Worm (Caenorhabditis elegans) whole organism, L3 larva: ENCODE results near the gene F56F11.1.

Source experiments
- R02D3.7 ChIP-seq: fragments of 150-350 bp; optimal IDR thresholded peaks from 2 replicates; lab custom pipeline; 2014; ENCODE audit warnings: missing biosample characterization, missing genetic modification characterization
- ZK546.5 ChIP-seq: sonication (generic microtip); optimal IDR thresholded peaks from 2 replicates; lab custom pipeline; 2017; ENCODE audit warnings: missing biosample characterization, missing genetic modification characterization
- aly-2 ChIP-seq: fragments of 150-350 bp; optimal IDR thresholded peaks from 2 replicates; lab custom pipeline; 2014; ENCODE audit warnings: missing biosample characterization, missing genetic modification characterization
- ama-1 ChIP-seq: fragments of 150-350 bp; optimal IDR thresholded peaks from 2 replicates; lab custom pipeline; 2018
- ceh-9 ChIP-seq: sonication (generic microtip); optimal IDR thresholded peaks from 2 replicates; lab custom pipeline; 2018; ENCODE audit warnings: missing biosample characterization, missing genetic modification characterization
- daf-12 ChIP-seq: fragments of 150-350 bp; optimal IDR thresholded peaks from 2 replicates; lab custom pipeline; 2014; ENCODE audit warnings: missing biosample characterization, missing genetic modification reagents, missing genetic modification characterization
- egl-27 ChIP-seq: sonication (generic microtip); optimal IDR thresholded peaks from 4 replicates; lab custom pipeline; 2017; ENCODE audit warnings: missing biosample characterization, missing genetic modification reagents, missing genetic modification characterization
- egl-5 ChIP-seq: fragments of 150-350 bp; optimal IDR thresholded peaks from 2 replicates; lab custom pipeline; 2017; ENCODE audit warnings: missing biosample characterization, missing genetic modification reagents, missing genetic modification characterization, inconsistent platforms
- elt-1 ChIP-seq: fragments of 150-350 bp; optimal IDR thresholded peaks from 2 replicates; lab custom pipeline; 2014; ENCODE audit warnings: missing biosample characterization, missing genetic modification characterization
- elt-2 ChIP-seq: sonication (generic microtip); optimal IDR thresholded peaks from 2 replicates; lab custom pipeline; 2016; ENCODE audit warnings: missing genetic modification reagents, mild to moderate bottlenecking, missing genetic modification characterization, missing compliant biosample characterization
- elt-3 ChIP-seq, 3 experiments: fragments of 150-350 bp in 1 of 3; sonication (generic microtip) in 2 of 3; optimal IDR thresholded peaks; 2 replicates in 2 of 3; 4 replicates in 1 of 3; lab custom pipeline; 2014 to 2017; ENCODE audit warnings: missing biosample characterization in 3 of 3, missing genetic modification characterization in 3 of 3
- fkh-2 ChIP-seq: fragments of 150-350 bp; optimal IDR thresholded peaks from 2 replicates; lab custom pipeline; 2014; ENCODE audit warnings: missing biosample characterization, missing genetic modification reagents, missing genetic modification characterization
- fos-1 ChIP-seq: fragments of 150-350 bp; optimal IDR thresholded peaks from 2 replicates; lab custom pipeline; 2014; ENCODE audit warnings: missing biosample characterization, missing genetic modification characterization
- hmg-11 ChIP-seq: sonication (generic microtip); optimal IDR thresholded peaks from 2 replicates; lab custom pipeline; 2016; ENCODE audit warnings: missing genetic modification characterization, missing compliant biosample characterization
- jun-1 ChIP-seq: fragments of 150-350 bp; optimal IDR thresholded peaks from 2 replicates; lab custom pipeline; 2014; ENCODE audit warnings: missing biosample characterization, missing genetic modification reagents, missing genetic modification characterization
- lsy-12 ChIP-seq: sonication (generic microtip); optimal IDR thresholded peaks from 2 replicates; lab custom pipeline; 2016; ENCODE audit warnings: mild to moderate bottlenecking, missing genetic modification characterization, missing compliant biosample characterization
- mdl-1 ChIP-seq: fragments of 150-350 bp; optimal IDR thresholded peaks from 2 replicates; lab custom pipeline; 2014; ENCODE audit warnings: missing biosample characterization, missing genetic modification characterization
- mml-1 ChIP-seq: fragments of 150-350 bp; sonication (generic microtip); optimal IDR thresholded peaks from 3 replicates; lab custom pipeline; 2014; ENCODE audit warnings: missing biosample characterization, missing genetic modification characterization
- nfya-1 ChIP-seq: sonication (generic microtip); optimal IDR thresholded peaks from 2 replicates; lab custom pipeline; 2017; ENCODE audit warnings: missing genetic modification characterization, mild to moderate bottlenecking, missing compliant biosample characterization, antibody characterized with exemption, moderate library complexity; ENCODE audit not compliant: insufficient read depth
- nhr-12 ChIP-seq: fragments of 150-350 bp; optimal IDR thresholded peaks from 2 replicates; lab custom pipeline; 2014; ENCODE audit warnings: missing biosample characterization, missing genetic modification characterization
- nhr-23 ChIP-seq: fragments of 150-350 bp; optimal IDR thresholded peaks from 2 replicates; lab custom pipeline; 2014; ENCODE audit warnings: missing biosample characterization, missing genetic modification reagents, missing genetic modification characterization
- nhr-237 ChIP-seq: fragments of 150-350 bp; optimal IDR thresholded peaks from 2 replicates; lab custom pipeline; 2014; ENCODE audit warnings: missing biosample characterization, missing genetic modification characterization
- nhr-25 ChIP-seq: sonication (generic microtip); optimal IDR thresholded peaks from 2 replicates; lab custom pipeline; 2017; ENCODE audit warnings: missing biosample characterization, missing genetic modification characterization
- nhr-67 ChIP-seq: fragments of 150-350 bp; optimal IDR thresholded peaks from 2 replicates; lab custom pipeline; 2014; ENCODE audit warnings: missing biosample characterization, missing genetic modification characterization
- pha-4 ChIP-seq: fragments of 150-350 bp; optimal IDR thresholded peaks from 2 replicates; lab custom pipeline; 2014; ENCODE audit warnings: missing biosample characterization, missing genetic modification reagents, missing genetic modification characterization
- pqm-1 ChIP-seq: fragments of 150-350 bp; optimal IDR thresholded peaks from 2 replicates; lab custom pipeline; 2017; ENCODE audit warnings: missing biosample characterization, missing genetic modification characterization, inconsistent platforms
- sea-2 ChIP-seq: fragments of 150-350 bp; sonication (generic microtip); optimal IDR thresholded peaks from 4 replicates; lab custom pipeline; 2014; ENCODE audit warnings: missing biosample characterization, missing genetic modification reagents, missing genetic modification characterization
- skn-1 ChIP-seq: fragments of 150-350 bp; optimal IDR thresholded peaks from 2 replicates; lab custom pipeline; 2014; ENCODE audit warnings: missing biosample characterization, missing genetic modification characterization
- tbx-2 ChIP-seq: sonication (generic microtip); optimal IDR thresholded peaks from 2 replicates; lab custom pipeline; 2016; ENCODE audit warnings: mild to moderate bottlenecking, missing genetic modification characterization, missing compliant biosample characterization
- unc-39 ChIP-seq: sonication (generic microtip); optimal IDR thresholded peaks from 4 replicates; lab custom pipeline; 2017; ENCODE audit warnings: missing biosample characterization, missing genetic modification characterization
- zag-1 ChIP-seq: fragments of 150-350 bp; optimal IDR thresholded peaks from 2 replicates; lab custom pipeline; 2014; ENCODE audit warnings: missing biosample characterization, missing genetic modification characterization
- ztf-11 ChIP-seq: fragments of 150-350 bp; optimal IDR thresholded peaks from 2 replicates; lab custom pipeline; 2014; ENCODE audit warnings: missing biosample characterization, missing genetic modification characterization
- ztf-4 ChIP-seq: fragments of 150-350 bp; optimal IDR thresholded peaks from 2 replicates; lab custom pipeline; 2014; ENCODE audit warnings: missing biosample characterization, missing genetic modification characterization

The F56F11.1 gene

ce11 chrIII:2866597-2866996 is 24.9 kb upstream of the F56F11.1 start:
- TF ChIP-seq zag-1 (tag; lab: Kevin White, UChicago), result no peak
- no peak for TF ChIP-seq egl-27 (tag; lab: Kevin White, UChicago)
- no peak for TF ChIP-seq ztf-11 (tag; lab: Kevin White, UChicago)
- no peak for TF ChIP-seq sea-2
- TF ChIP-seq mdl-1 (tag; lab: Kevin White, UChicago), result no peak
- TF ChIP-seq ama-1 (lab: Kevin White, UChicago), result no peak
- no peak for TF ChIP-seq fkh-2 (tag; lab: Kevin White, UChicago)
- no peak for TF ChIP-seq nhr-23
- no peak for TF ChIP-seq tbx-2 (tag; lab: Kevin White, UChicago)
- TF ChIP-seq R02D3.7 (tag; lab: Kevin White, UChicago), result no peak
- no peak for TF ChIP-seq skn-1
- TF ChIP-seq fos-1 (tag; lab: Kevin White, UChicago), result no peak
- TF ChIP-seq ZK546.5 (tag; lab: Kevin White, UChicago), result no peak
- TF ChIP-seq, all 47 proteins: peak for 0

- no peak for TF ChIP-seq zag-1 (tag; lab: Kevin White, UChicago)
- peak; percentile 56 for TF ChIP-seq nfya-1 (tag; lab: Kevin White, UChicago)
- TF ChIP-seq fos-1 (tag; lab: Kevin White, UChicago), result no peak
- TF ChIP-seq, all 47 proteins: peak for 1
Measured at ce11 chrIII:2868416-2868815, 23.1 kb upstream of the F56F11.1 start.

- TF ChIP-seq egl-27 (tag; lab: Kevin White, UChicago) (no peak), elt-3 (tag; optimal IDR thresholded peaks at IDR 0.05; lab: Kevin White, UChicago) (peak in 1 of 3 experiments; percentile 16), ztf-4 (tag; lab: Kevin White, UChicago) (no peak), jun-1 (no peak), daf-12 (tag; lab: Kevin White, UChicago) (no peak), nhr-23 (peak; percentile 21)
Measured at ce11 chrIII:2869033-2869432, 22.5 kb upstream of the F56F11.1 start.

ce11 chrIII:2869512-2869911 is 22.0 kb upstream of the F56F11.1 start:
- peak; percentile 49 for TF ChIP-seq pqm-1
- no peak for TF ChIP-seq nhr-12
- no peak for TF ChIP-seq mml-1 (tag; lab: Kevin White, UChicago)
- TF ChIP-seq nhr-67, result no peak
- peak; percentile 27 for TF ChIP-seq skn-1
- no peak for TF ChIP-seq unc-39 (tag; lab: Kevin White, UChicago)
- peak; percentile 67 for TF ChIP-seq pha-4 (tag; lab: Kevin White, UChicago)
- peak; percentile 69 for TF ChIP-seq elt-2
- no peak for TF ChIP-seq daf-12 (tag; lab: Kevin White, UChicago)

- TF ChIP-seq ceh-9 (no peak), nfya-1 (tag; lab: Kevin White, UChicago) (no peak), egl-5 (tag; lab: Kevin White, UChicago) (no peak), elt-3 (tag; optimal IDR thresholded peaks at IDR 0.05; lab: Kevin White, UChicago) (no peak), pha-4 (tag; lab: Kevin White, UChicago) (peak; percentile 37), nhr-12 (no peak), nhr-25 (tag; lab: Kevin White, UChicago) (no peak), skn-1 (no peak), unc-39 (tag; lab: Kevin White, UChicago) (no peak), nhr-237 (tag; lab: Kevin White, UChicago) (no peak), nhr-23 (no peak), lsy-12 (tag; lab: Kevin White, UChicago) (no peak), R02D3.7 (tag; lab: Kevin White, UChicago) (no peak), pqm-1 (peak; percentile 86), elt-1 (tag; lab: Kevin White, UChicago) (no peak), zag-1 (tag; lab: Kevin White, UChicago) (no peak), jun-1 (peak; percentile 11), hmg-11 (no peak), ztf-4 (tag; lab: Kevin White, UChicago) (no peak), ama-1 (lab: Kevin White, UChicago) (no peak), aly-2 (no peak), elt-2 (peak; percentile 94), mml-1 (tag; lab: Kevin White, UChicago) (no peak)
Measured at ce11 chrIII:2870228-2870627, 21.3 kb upstream of the F56F11.1 start.
